Fruit fly (Drosophila melanogaster) S2 (cell line): ENCODE measurements around the gene Bicra.

Source experiments
- CG8478 ChIP-seq: fragments of >200 bp; optimal IDR thresholded peaks from 2 replicates; lab custom pipeline; 2018
- CTCF ChIP-seq, 2 experiments: fragments of >200 bp; optimal IDR thresholded peaks; 2 replicates each; lab custom pipeline; 2018

DNA sequence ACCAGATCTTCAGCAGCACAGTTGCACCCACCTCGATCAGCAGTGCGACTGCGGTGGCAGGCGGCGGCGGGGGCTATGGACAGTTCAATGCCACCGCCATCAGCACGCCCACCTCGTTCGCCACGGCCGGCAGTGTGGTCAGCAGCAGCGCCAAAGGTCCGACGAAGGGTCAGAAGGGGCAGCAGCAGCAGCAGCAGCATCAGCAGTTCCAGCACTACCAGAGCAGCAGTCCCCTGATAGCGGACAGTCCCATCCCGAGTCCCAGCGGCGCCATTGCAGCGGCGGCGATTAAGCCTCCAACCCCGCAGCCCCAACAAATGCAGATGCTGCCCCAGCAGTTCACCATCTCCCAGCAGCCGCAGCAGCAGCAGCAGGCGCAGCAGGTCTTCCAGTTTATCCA lies 35.2 kb downstream of the Bicra start:
- TF ChIP-seq CG8478 (lab: Kevin White, UChicago), result no peak
- no peak for TF ChIP-seq CTCF (optimal IDR thresholded peaks at IDR 0.05; lab: Kevin White, UChicago)
